Fruit fly (Drosophila melanogaster) whole organism, pupa: ENCODE measurements around the gene CG17572.

ENCODE experiments used
- CG10348 ChIP-seq: fragments of 200-800 bp; sonication (Bioruptor generic); IDR thresholded peaks from 2 replicates; pipeline ENCODE4 v1.3.6; 2022; ENCODE audit warnings: missing biosample characterization, missing genetic modification characterization
- CG12605 ChIP-seq: fragments of 200-800 bp; sonication (Bioruptor generic); IDR thresholded peaks from 2 replicates; pipeline ENCODE4 v1.3.6; 2022; ENCODE audit warnings: missing biosample characterization, missing genetic modification characterization
- CG14655 ChIP-seq: fragments of 200-800 bp; sonication (Bioruptor generic); optimal IDR thresholded peaks from 3 replicates; lab custom pipeline; 2017; ENCODE audit warnings: mild to moderate bottlenecking, missing biosample characterization, missing genetic modification reagents, missing genetic modification characterization
- CG15710 ChIP-seq: fragments of 200-800 bp; sonication (Bioruptor generic); optimal IDR thresholded peaks from 2 replicates; lab custom pipeline; 2018; ENCODE audit warnings: missing biosample characterization, mild to moderate bottlenecking, missing genetic modification characterization, moderate library complexity
- CG32121 ChIP-seq: fragments of 200-800 bp; sonication (Bioruptor generic); IDR thresholded peaks from 2 replicates; pipeline ENCODE4 v1.3.6; 2022; ENCODE audit warnings: missing biosample characterization, missing genetic modification characterization
- CG34367 ChIP-seq: fragments of 200-800 bp; sonication (Bioruptor generic); optimal IDR thresholded peaks from 2 replicates; lab custom pipeline; 2018; ENCODE audit warnings: missing biosample characterization, mild to moderate bottlenecking, missing genetic modification characterization
- CG4496 ChIP-seq: fragments of 200-800 bp; sonication (Bioruptor generic); IDR thresholded peaks from 3 replicates; pipeline ENCODE4 v1.3.6; 2022; ENCODE audit warnings: missing biosample characterization, missing genetic modification characterization
- CG9948 ChIP-seq: fragments of 200-800 bp; sonication (Bioruptor generic); optimal IDR thresholded peaks from 2 replicates; lab custom pipeline; 2018; ENCODE audit warnings: missing biosample characterization, mild to moderate bottlenecking, missing genetic modification characterization, moderate library complexity
- EcR ChIP-seq: fragments of 200-800 bp; sonication (Bioruptor generic); optimal IDR thresholded peaks from 3 replicates; lab custom pipeline; 2019; ENCODE audit warnings: missing biosample characterization, missing genetic modification characterization, mild to moderate bottlenecking, moderate library complexity, missing genetic modification reagents
- Ets98B ChIP-seq: fragments of 200-800 bp; sonication (Bioruptor generic); IDR thresholded peaks from 2 replicates; pipeline ENCODE4 v1.3.6; 2022; ENCODE audit warnings: missing biosample characterization, missing genetic modification characterization
- Pif1A ChIP-seq: fragments of 200-800 bp; sonication (Bioruptor generic); optimal IDR thresholded peaks from 3 replicates; lab custom pipeline; 2016; ENCODE audit warnings: missing biosample characterization, missing genetic modification characterization
- Pif1B ChIP-seq: fragments of 200-800 bp; sonication (Bioruptor generic); optimal IDR thresholded peaks from 3 replicates; lab custom pipeline; 2016; ENCODE audit warnings: missing biosample characterization, missing genetic modification characterization
- gl ChIP-seq: fragments of 200-800 bp; sonication (Bioruptor generic); optimal IDR thresholded peaks from 2 replicates; lab custom pipeline; 2018; ENCODE audit warnings: missing biosample characterization, mild to moderate bottlenecking, missing genetic modification characterization

DNA sequence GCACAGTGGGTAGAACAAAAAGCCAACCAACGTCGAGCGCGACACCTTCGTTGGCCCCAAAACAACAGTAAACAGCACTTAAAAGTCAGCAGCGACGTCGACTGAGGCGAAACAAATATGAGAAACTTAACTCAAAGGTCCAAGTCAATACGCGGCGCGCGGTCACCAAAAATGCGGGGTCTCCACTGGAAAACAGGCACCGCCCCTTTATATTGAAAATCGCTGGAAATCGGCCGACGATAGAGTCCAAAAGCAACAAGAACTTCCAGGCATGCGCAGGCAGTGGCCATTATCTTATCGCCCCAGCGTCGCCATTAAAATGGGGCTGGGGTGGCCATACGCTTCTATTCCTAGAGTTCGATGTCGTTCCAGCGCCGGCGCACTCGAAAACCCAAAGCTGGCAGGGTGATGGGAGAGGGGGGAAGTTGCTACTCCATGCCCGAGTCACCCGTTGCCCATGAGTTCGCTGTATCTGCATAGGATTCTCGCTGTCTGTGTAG, 34.5 kb upstream of the CG17572 start, which contains the start of gene Lim3:
- TF ChIP-seq CG10348 (no peak), Pif1A (no peak), CG14655 (no peak), CG12605 (GFP tag; lab: Robert Waterston, UW) (no peak), gl (no peak), Pif1B (no peak), CG32121 (GFP tag; lab: Robert Waterston, UW) (no peak), EcR (GFP tag; lab: Kevin White, UChicago) (no peak), CG4496 (GFP tag; lab: Robert Waterston, UW) (no peak), CG9948 (tag; lab: Kevin White, UChicago) (no peak), CG34367 (no peak), Ets98B (GFP tag; lab: Robert Waterston, UW) (no peak), CG15710 (no peak)
